Fruit fly (Drosophila melanogaster) whole organism, embryonic: Measurements from ENCODE around the gene Strip.
A peak's percentile ranks its signal among the peaks of the same experiment; 100 is the strongest.

ENCODE experiments used
- Atf6 ChIP-seq: fragments of 200-800 bp; sonication (Bioruptor generic); IDR thresholded peaks from 2 replicates; pipeline ENCODE4 v1.3.6; 2022; ENCODE audit warnings: missing biosample characterization, missing genetic modification characterization
- BtbVII ChIP-seq: fragments of 200-800 bp; sonication (Bioruptor generic); optimal IDR thresholded peaks from 3 replicates; lab custom pipeline; 2017; ENCODE audit warnings: missing biosample characterization, mild to moderate bottlenecking, missing genetic modification characterization
- CG10462 ChIP-seq: fragments of 200-800 bp; sonication (Bioruptor generic); optimal IDR thresholded peaks from 2 replicates; lab custom pipeline; 2016; ENCODE audit warnings: missing biosample characterization, missing genetic modification characterization
- CG12219 ChIP-seq: fragments of 200-800 bp; sonication (Bioruptor generic); optimal IDR thresholded peaks from 3 replicates; lab custom pipeline; 2018; ENCODE audit warnings: missing biosample characterization, mild to moderate bottlenecking, missing genetic modification characterization
- CG12769 ChIP-seq: fragments of 200-800 bp; sonication (Bioruptor generic); optimal IDR thresholded peaks from 2 replicates; lab custom pipeline; 2019; ENCODE audit warnings: missing biosample characterization, mild to moderate bottlenecking, missing genetic modification characterization, moderate library complexity
- CG12942 ChIP-seq: fragments of 200-800 bp; sonication (Bioruptor generic); optimal IDR thresholded peaks from 3 replicates; lab custom pipeline; 2016; ENCODE audit warnings: missing biosample characterization, missing genetic modification characterization
- CG13624 ChIP-seq: fragments of 200-800 bp; sonication (Bioruptor generic); optimal IDR thresholded peaks from 2 replicates; lab custom pipeline; 2016; ENCODE audit warnings: missing biosample characterization, missing genetic modification characterization
- CG2875 ChIP-seq: fragments of 200-800 bp; sonication (Bioruptor generic); optimal IDR thresholded peaks from 2 replicates; lab custom pipeline; 2017; ENCODE audit warnings: missing biosample characterization, mild to moderate bottlenecking, missing genetic modification characterization, missing genetic modification reagents
- CG30403 ChIP-seq: fragments of 200-800 bp; sonication (Bioruptor generic); optimal IDR thresholded peaks from 3 replicates; lab custom pipeline; 2016; ENCODE audit warnings: missing biosample characterization, missing genetic modification characterization
- CG34376 ChIP-seq: fragments of 200-800 bp; sonication (Bioruptor generic); optimal IDR thresholded peaks from 2 replicates; lab custom pipeline; 2018; ENCODE audit warnings: missing biosample characterization, mild to moderate bottlenecking, missing genetic modification characterization
- CG3838 ChIP-seq: fragments of 200-800 bp; sonication (Bioruptor generic); optimal IDR thresholded peaks from 3 replicates; lab custom pipeline; 2016; ENCODE audit warnings: missing biosample characterization, missing genetic modification characterization
- CG4328 ChIP-seq: fragments of 200-800 bp; sonication (Bioruptor generic); optimal IDR thresholded peaks from 3 replicates; lab custom pipeline; 2017; ENCODE audit warnings: missing biosample characterization, missing genetic modification reagents, missing genetic modification characterization
- CG6254 ChIP-seq: fragments of 200-800 bp; sonication (Bioruptor generic); optimal IDR thresholded peaks from 3 replicates; lab custom pipeline; 2017; ENCODE audit warnings: mild to moderate bottlenecking, missing biosample characterization, missing genetic modification reagents, missing genetic modification characterization
- CG6791 ChIP-seq: fragments of 200-800 bp; sonication (Bioruptor generic); IDR thresholded peaks from 3 replicates; pipeline ENCODE4 v1.3.6; 2022; ENCODE audit warnings: missing biosample characterization, missing genetic modification characterization; ENCODE audit not compliant: partially characterized antibody
- CG7357 ChIP-seq: fragments of 200-800 bp; sonication (Bioruptor generic); IDR thresholded peaks from 3 replicates; pipeline ENCODE4 v1.3.6; 2022; ENCODE audit warnings: missing biosample characterization, missing genetic modification characterization
- CG7556 ChIP-seq: fragments of 200-800 bp; sonication (Bioruptor generic); optimal IDR thresholded peaks from 2 replicates; lab custom pipeline; 2017; ENCODE audit warnings: missing biosample characterization, mild to moderate bottlenecking, missing genetic modification characterization
- CG7839 ChIP-seq: fragments of 200-800 bp; sonication (Bioruptor generic); optimal IDR thresholded peaks from 3 replicates; lab custom pipeline; 2018; ENCODE audit warnings: missing biosample characterization, mild to moderate bottlenecking, missing genetic modification characterization, moderate library complexity
- CG8281 ChIP-seq: fragments of 200-800 bp; sonication (Bioruptor generic); optimal IDR thresholded peaks from 2 replicates; lab custom pipeline; 2018; ENCODE audit warnings: missing biosample characterization, mild to moderate bottlenecking, missing genetic modification characterization, moderate library complexity
- CG8359 ChIP-seq: fragments of 200-800 bp; sonication (Bioruptor generic); optimal IDR thresholded peaks from 2 replicates; lab custom pipeline; 2017; ENCODE audit warnings: missing biosample characterization, mild to moderate bottlenecking, missing genetic modification characterization, borderline replicate concordance
- CG8388 ChIP-seq: fragments of 200-800 bp; sonication (Bioruptor generic); optimal IDR thresholded peaks from 2 replicates; lab custom pipeline; 2019; ENCODE audit warnings: missing biosample characterization, mild to moderate bottlenecking, missing genetic modification characterization, moderate library complexity
- CG8944 ChIP-seq: fragments of 200-800 bp; sonication (Bioruptor generic); optimal IDR thresholded peaks from 3 replicates; lab custom pipeline; 2016; ENCODE audit warnings: missing biosample characterization, missing genetic modification characterization
- CHES-1-like ChIP-seq: fragments of 200-800 bp; sonication (Bioruptor generic); optimal IDR thresholded peaks from 2 replicates; lab custom pipeline; 2016; ENCODE audit warnings: missing biosample characterization, missing genetic modification characterization
- CoRest ChIP-seq: fragments of 200-800 bp; sonication (Bioruptor generic); optimal IDR thresholded peaks from 3 replicates; lab custom pipeline; 2018; ENCODE audit warnings: missing biosample characterization, mild to moderate bottlenecking, missing genetic modification characterization, moderate library complexity
- Dad ChIP-seq: fragments of 200-800 bp; sonication (Bioruptor generic); optimal IDR thresholded peaks from 3 replicates; lab custom pipeline; 2016; ENCODE audit warnings: missing biosample characterization, missing genetic modification characterization
- ERR ChIP-seq: fragments of 200-800 bp; sonication (Bioruptor generic); optimal IDR thresholded peaks from 2 replicates; lab custom pipeline; 2016; ENCODE audit warnings: missing biosample characterization, missing genetic modification characterization
- Eip74EF ChIP-seq, 2 experiments: fragments of 200-800 bp in 1 of 2; fragments of >200 bp in 1 of 2; sonication (Bioruptor generic) in 1 of 2; optimal IDR thresholded peaks; 2 replicates each; lab custom pipeline; 2017 to 2019; ENCODE audit warnings: missing biosample characterization in 2 of 2, missing genetic modification characterization in 2 of 2, mild to moderate bottlenecking in 1 of 2, moderate library complexity in 1 of 2
- Fer2 ChIP-seq: fragments of 200-800 bp; sonication (Bioruptor generic); optimal IDR thresholded peaks from 2 replicates; lab custom pipeline; 2018; ENCODE audit warnings: missing biosample characterization, mild to moderate bottlenecking, missing genetic modification characterization, moderate library complexity
- HmgD ChIP-seq: fragments of 200-800 bp; sonication (Bioruptor generic); optimal IDR thresholded peaks from 3 replicates; lab custom pipeline; 2016; ENCODE audit warnings: missing biosample characterization, missing genetic modification characterization
- Hmr ChIP-seq: fragments of 200-800 bp; sonication (Bioruptor generic); optimal IDR thresholded peaks from 3 replicates; lab custom pipeline; 2017; ENCODE audit warnings: mild to moderate bottlenecking, missing biosample characterization, missing genetic modification reagents, missing genetic modification characterization
- MESR4 ChIP-seq: fragments of 200-800 bp; sonication (Bioruptor generic); optimal IDR thresholded peaks from 2 replicates; lab custom pipeline; 2018; ENCODE audit warnings: missing biosample characterization, mild to moderate bottlenecking, missing genetic modification characterization, moderate library complexity
- NFAT ChIP-seq: fragments of 200-800 bp; sonication (Bioruptor generic); IDR thresholded peaks from 2 replicates; pipeline ENCODE4 v1.3.6; 2022; ENCODE audit warnings: missing biosample characterization, missing genetic modification characterization
- Scr ChIP-seq: fragments of 200-800 bp; sonication (Bioruptor generic); IDR thresholded peaks from 2 replicates; pipeline ENCODE4 v1.3.6; 2022; ENCODE audit warnings: missing biosample characterization, missing genetic modification characterization; ENCODE audit not compliant: partially characterized antibody
- Six4 ChIP-seq: fragments of 200-800 bp; sonication (Bioruptor generic); optimal IDR thresholded peaks from 2 replicates; lab custom pipeline; 2016; ENCODE audit warnings: missing biosample characterization, missing genetic modification characterization
- az2 ChIP-seq: fragments of 200-800 bp; sonication (Bioruptor generic); optimal IDR thresholded peaks from 3 replicates; lab custom pipeline; 2016; ENCODE audit warnings: missing biosample characterization, missing genetic modification characterization
- bab2 ChIP-seq: fragments of 200-800 bp; sonication (Bioruptor generic); optimal IDR thresholded peaks from 2 replicates; lab custom pipeline; 2016; ENCODE audit warnings: missing biosample characterization, missing genetic modification characterization
- bsh ChIP-seq, 2 experiments: fragments of 200-800 bp; sonication (Bioruptor generic); optimal IDR thresholded peaks; 2 replicates each; lab custom pipeline; 2017 to 2018; ENCODE audit warnings: mild to moderate bottlenecking in 2 of 2, missing biosample characterization in 2 of 2, missing genetic modification characterization in 2 of 2, moderate library complexity in 1 of 2
- dati ChIP-seq: fragments of 200-800 bp; sonication (Bioruptor generic); IDR thresholded peaks from 2 replicates; pipeline ENCODE4 v1.3.6; 2022; ENCODE audit warnings: missing biosample characterization, missing genetic modification characterization
- dimm ChIP-seq: fragments of 200-800 bp; sonication (Bioruptor generic); IDR thresholded peaks from 2 replicates; pipeline ENCODE4 v1.3.6; 2022; ENCODE audit warnings: missing biosample characterization, missing genetic modification characterization
- ftz-f1 ChIP-seq: fragments of 200-800 bp; sonication (Bioruptor generic); optimal IDR thresholded peaks from 2 replicates; lab custom pipeline; 2016; ENCODE audit warnings: missing biosample characterization, missing genetic modification characterization
- gsb ChIP-seq: fragments of 200-800 bp; sonication (Bioruptor generic); IDR thresholded peaks from 2 replicates; pipeline ENCODE4 v1.3.6; 2022; ENCODE audit warnings: missing biosample characterization, missing genetic modification characterization
- ind ChIP-seq: fragments of 200-800 bp; sonication (Bioruptor generic); optimal IDR thresholded peaks from 3 replicates; lab custom pipeline; 2016; ENCODE audit warnings: missing biosample characterization, missing genetic modification characterization
- knrl ChIP-seq: fragments of 200-800 bp; sonication (Bioruptor generic); IDR thresholded peaks from 3 replicates; pipeline ENCODE4 v1.3.6; 2022; ENCODE audit warnings: missing biosample characterization, missing genetic modification characterization; ENCODE audit not compliant: partially characterized antibody
- mam ChIP-seq: fragments of 200-800 bp; sonication (Bioruptor generic); optimal IDR thresholded peaks from 3 replicates; lab custom pipeline; 2016; ENCODE audit warnings: missing biosample characterization, missing genetic modification characterization
- nerfin-1 ChIP-seq: fragments of 200-800 bp; sonication (Bioruptor generic); optimal IDR thresholded peaks from 3 replicates; lab custom pipeline; 2019; ENCODE audit warnings: missing biosample characterization, mild to moderate bottlenecking, missing genetic modification characterization, moderate library complexity
- org-1 ChIP-seq: fragments of 200-800 bp; sonication (Bioruptor generic); optimal IDR thresholded peaks from 2 replicates; lab custom pipeline; 2017; ENCODE audit warnings: missing biosample characterization, missing genetic modification characterization
- run ChIP-seq: fragments of 200-800 bp; sonication (Bioruptor generic); optimal IDR thresholded peaks from 3 replicates; lab custom pipeline; 2018; ENCODE audit warnings: missing biosample characterization, mild to moderate bottlenecking, missing genetic modification characterization
- sens-2 ChIP-seq: fragments of 200-800 bp; sonication (Bioruptor generic); IDR thresholded peaks from 2 replicates; pipeline ENCODE4 v1.3.6; 2022; ENCODE audit warnings: missing biosample characterization, missing genetic modification characterization
- so ChIP-seq: fragments of 200-800 bp; sonication (Bioruptor generic); IDR thresholded peaks from 3 replicates; pipeline ENCODE4 v1.3.6; 2022; ENCODE audit warnings: missing biosample characterization, missing genetic modification characterization
- z ChIP-seq: fragments of 200-800 bp; sonication (Bioruptor generic); IDR thresholded peaks from 3 replicates; pipeline ENCODE4 v1.3.6; 2022; ENCODE audit warnings: missing biosample characterization, missing genetic modification characterization

Strip gene

dm6 chr3L:3319992-3320732 lies 8.5 kb downstream of the Strip start (continued):
- TF ChIP-seq CG7556 (GFP tag; lab: Kevin White, UChicago): no peak
- TF ChIP-seq CG8281: no peak
- no peak for TF ChIP-seq sens-2 (GFP tag; lab: Robert Waterston, UW)
- no peak for TF ChIP-seq CG6791 (GFP tag; lab: Robert Waterston, UW)
- TF ChIP-seq CG8388 (GFP tag; lab: Kevin White, UChicago): peak; percentile 69
- no peak for TF ChIP-seq nerfin-1
- peak; percentile 14 for TF ChIP-seq CoRest
- TF ChIP-seq az2 (GFP tag; lab: Kevin White, UChicago): peak; percentile 10
- TF ChIP-seq CG30403 (GFP tag; lab: Kevin White, UChicago): peak; percentile 22
- TF ChIP-seq Fer2: no peak
- no peak for TF ChIP-seq CG12942 (GFP tag; lab: Kevin White, UChicago)
- TF ChIP-seq org-1: peak; percentile 31
- no peak for TF ChIP-seq CG6254 (GFP tag; lab: Kevin White, UChicago)
- TF ChIP-seq CG10462: no peak
- TF ChIP-seq MESR4 (GFP tag; lab: Kevin White, UChicago): no peak
- no peak for TF ChIP-seq Six4 (GFP tag; lab: Kevin White, UChicago)
- no peak for TF ChIP-seq CG2875 (GFP tag; lab: Kevin White, UChicago)
- TF ChIP-seq gsb (GFP tag; lab: Robert Waterston, UW): no peak
- no peak for TF ChIP-seq HmgD
- peak; percentile 39 for TF ChIP-seq ind (GFP tag; lab: Kevin White, UChicago)
- peak in 1 of 2 experiments; percentile 13 for TF ChIP-seq bsh (GFP tag; optimal IDR thresholded peaks at IDR 0.05; lab: Kevin White, UChicago)
- no peak for TF ChIP-seq CG3838 (GFP tag; lab: Kevin White, UChicago)
- no peak for TF ChIP-seq CG13624 (GFP tag; lab: Kevin White, UChicago)
- peak; percentile 78 for TF ChIP-seq ftz-f1 (GFP tag; lab: Kevin White, UChicago)
- peak; percentile 42 for TF ChIP-seq CG7839 (tag; lab: Kevin White, UChicago)
- TF ChIP-seq CG8944 (GFP tag; lab: Kevin White, UChicago): no peak
- TF ChIP-seq BtbVII (GFP tag; lab: Kevin White, UChicago): no peak
- TF ChIP-seq NFAT (GFP tag; lab: Robert Waterston, UW): 0 out of 2 replicates have a peak, but pooled peaks have one; percentile 30
- no peak for TF ChIP-seq CG8359 (GFP tag; lab: Kevin White, UChicago)
- peak; percentile 47 for TF ChIP-seq CG34376 (GFP tag; lab: Kevin White, UChicago)
- TF ChIP-seq dimm (GFP tag; lab: Robert Waterston, UW): no peak
- TF ChIP-seq Eip74EF (GFP tag; optimal IDR thresholded peaks at IDR 0.05; lab: Kevin White, UChicago): peak in 1 of 2 experiments; percentile 58
- no peak for TF ChIP-seq dati (GFP tag; lab: Robert Waterston, UW)
- peak; percentile 41 for TF ChIP-seq mam (GFP tag; lab: Kevin White, UChicago)
- TF ChIP-seq ERR (GFP tag; lab: Kevin White, UChicago): peak; percentile 57
- TF ChIP-seq CG12769 (tag; lab: Kevin White, UChicago): peak; percentile 43
- TF ChIP-seq CG4328 (GFP tag; lab: Kevin White, UChicago): no peak
- no peak for TF ChIP-seq knrl (GFP tag; lab: Robert Waterston, UW)
- TF ChIP-seq CHES-1-like: no peak
- no peak for TF ChIP-seq Scr
- TF ChIP-seq CG12219 (GFP tag; lab: Kevin White, UChicago): peak; percentile 2
- no peak for TF ChIP-seq z (GFP tag; lab: Robert Waterston, UW)
- no peak for TF ChIP-seq Dad (GFP tag; lab: Kevin White, UChicago)
- TF ChIP-seq run (tag; lab: Kevin White, UChicago): no peak
- TF ChIP-seq Hmr (GFP tag; lab: Kevin White, UChicago): peak; percentile 48
- no peak for TF ChIP-seq bab2 (GFP tag; lab: Kevin White, UChicago)
- TF ChIP-seq CG7357 (GFP tag; lab: Robert Waterston, UW): 0 out of 3 replicates have a peak, but pooled peaks have one; percentile 6
- TF ChIP-seq so: no peak
- TF ChIP-seq Atf6 (GFP tag; lab: Robert Waterston, UW): peak; percentile 43; the same call in 1 of the 2 replicates
